Worm (Caenorhabditis elegans): Measurements from ENCODE around the gene B0457.4.

B0457.4 gene

ce11 chrII:8931405-8932149 is 19.7 kb upstream of the B0457.4 start:
- TF ChIP-seq W03F9.2 (tag; optimal IDR thresholded peaks at IDR 0.05) (no peak), dao-5 (tag; optimal IDR thresholded peaks at IDR 0.05) (no peak), him-1 (tag; optimal IDR thresholded peaks at IDR 0.05) (no peak)

DNA sequence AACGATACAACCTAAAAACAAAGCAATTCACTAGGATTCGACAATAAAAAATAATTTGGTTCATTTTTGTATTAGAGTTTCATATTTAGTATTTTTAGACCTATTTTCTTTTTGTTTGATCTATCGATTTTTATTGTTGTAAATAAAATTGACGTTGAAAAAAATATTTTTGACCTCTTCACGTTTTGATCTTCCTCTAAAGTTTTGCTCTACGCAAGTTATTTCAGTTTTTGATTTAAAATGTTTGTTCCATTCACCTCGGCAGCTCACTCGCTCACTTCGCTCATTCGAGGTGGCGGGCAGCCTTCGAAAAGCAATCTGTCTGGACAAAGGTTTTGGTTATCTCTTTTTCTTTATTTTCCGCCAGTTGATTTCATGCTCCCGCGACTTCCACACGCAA is 18.9 kb upstream of the B0457.4 start, which contains the start of gene enol-1:
TSS of gene enol-1 (plus strand) at position 235 of the 400 bp plus-strand sequence.
- TF ChIP-seq him-1 (tag; optimal IDR thresholded peaks at IDR 0.05) (no peak), dao-5 (tag; optimal IDR thresholded peaks at IDR 0.05) (no peak), W03F9.2 (tag; optimal IDR thresholded peaks at IDR 0.05) (no peak)

ce11 chrII:8929771-8930170 is 17.9 kb upstream of the B0457.4 start, which contains the start of gene mrpl-50:
Gene mrpl-50 (plus strand): TSS chrII:8929841.
- no peak for TF ChIP-seq dao-5 (tag; optimal IDR thresholded peaks at IDR 0.05)
- TF ChIP-seq him-1 (tag; optimal IDR thresholded peaks at IDR 0.05) = no peak
- TF ChIP-seq W03F9.2 (tag; optimal IDR thresholded peaks at IDR 0.05) = no peak

DNA sequence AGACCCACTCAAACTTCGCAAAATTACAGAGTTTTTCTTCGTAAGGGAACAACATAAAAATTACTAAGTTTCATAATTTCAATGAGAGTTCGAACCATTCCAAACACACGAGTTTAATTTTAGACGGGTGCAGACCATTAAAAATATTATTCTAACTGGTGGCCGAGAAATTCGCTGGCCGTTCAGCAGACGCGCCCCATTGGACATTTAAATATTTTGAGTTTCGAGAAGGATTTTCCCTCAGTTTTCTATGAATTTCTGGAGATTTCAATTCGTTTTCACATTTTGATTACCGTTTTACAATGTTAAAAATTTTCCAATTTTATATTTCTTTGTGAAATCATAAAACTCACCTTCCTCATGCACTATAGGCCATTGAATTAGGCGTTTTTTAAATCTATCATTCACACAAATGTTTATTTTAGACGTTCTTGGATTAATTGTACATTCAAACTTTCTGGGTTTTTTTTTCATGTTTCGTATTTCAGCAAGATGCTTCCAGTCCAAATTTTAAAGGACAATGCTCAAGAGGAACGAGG is 15.5 kb upstream of the B0457.4 start, which contains the start of gene cct-2:
TSS of gene cct-2 (plus strand) at position 489 of the 539 bp plus-strand sequence.
- peak; percentile 66 for TF ChIP-seq W03F9.2 (tag; optimal IDR thresholded peaks at IDR 0.05)
- TF ChIP-seq him-1 (tag; optimal IDR thresholded peaks at IDR 0.05) = no peak

- TF ChIP-seq dao-5 (tag; optimal IDR thresholded peaks at IDR 0.05) = no peak
- no peak for TF ChIP-seq W03F9.2 (tag; optimal IDR thresholded peaks at IDR 0.05)
- TF ChIP-seq him-1 (tag; optimal IDR thresholded peaks at IDR 0.05) = no peak
Measured at ce11 chrII:8926451-8926850, 14.6 kb upstream of the B0457.4 start, which contains the start of gene B0457.2. Gene B0457.2 (minus strand): TSS chrII:8926551.

- TF ChIP-seq dao-5 (tag; optimal IDR thresholded peaks at IDR 0.05) = no peak
- TF ChIP-seq W03F9.2 (tag; optimal IDR thresholded peaks at IDR 0.05) = no peak
- TF ChIP-seq him-1 (tag; optimal IDR thresholded peaks at IDR 0.05) = no peak
Measured at ce11 chrII:8923187-8923586, 11.4 kb upstream of the B0457.4 start.

DNA sequence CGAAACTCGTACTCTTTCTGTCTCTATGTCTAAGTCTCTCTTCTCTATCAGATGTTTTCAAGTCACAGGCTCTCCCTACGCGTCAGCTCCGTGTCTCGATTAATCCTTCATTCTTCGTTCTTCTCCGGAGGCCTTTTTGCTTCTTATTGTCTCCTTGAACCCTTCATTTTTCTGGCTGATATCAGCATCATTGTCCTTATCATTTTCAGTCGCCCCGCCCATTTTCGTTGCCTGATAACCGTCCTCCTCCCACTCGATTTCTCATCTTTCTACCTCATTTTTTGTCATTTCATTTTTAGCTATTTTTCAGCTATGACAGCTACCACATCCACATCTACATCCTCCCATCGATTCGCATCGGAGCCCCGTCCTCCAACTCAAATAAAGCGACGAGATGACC is 10.3 kb upstream of the B0457.4 start, which contains the start of gene B0457.6:
TSS of gene B0457.6 (plus strand) at position 284 of the 400 bp plus-strand sequence.
- no peak for TF ChIP-seq dao-5 (tag; optimal IDR thresholded peaks at IDR 0.05)
- TF ChIP-seq W03F9.2 (tag; optimal IDR thresholded peaks at IDR 0.05) = no peak
- TF ChIP-seq him-1 (tag; optimal IDR thresholded peaks at IDR 0.05) = no peak

DNA sequence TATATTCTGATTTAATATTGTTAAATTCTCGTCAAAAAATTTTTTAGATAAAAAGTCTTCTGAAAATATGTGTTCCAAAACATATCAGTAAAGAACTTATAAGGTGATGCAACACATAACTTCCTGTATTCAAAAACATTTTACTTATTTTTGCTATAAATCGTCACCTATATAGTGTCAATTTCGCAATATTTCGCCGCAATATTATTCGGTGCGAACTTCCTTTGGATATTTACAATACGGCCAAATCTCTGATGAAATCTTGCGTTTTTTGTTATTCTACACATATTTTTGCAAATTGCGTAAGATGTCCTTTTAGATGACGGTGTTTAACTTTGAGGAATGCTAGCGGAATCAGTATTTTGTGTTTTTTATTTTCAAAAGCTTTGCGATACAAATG is 9.6 kb upstream of the B0457.4 start:
- TF ChIP-seq W03F9.2 (tag; optimal IDR thresholded peaks at IDR 0.05) = no peak
- no peak for TF ChIP-seq him-1 (tag; optimal IDR thresholded peaks at IDR 0.05)
- no peak for TF ChIP-seq dao-5 (tag; optimal IDR thresholded peaks at IDR 0.05)

DNA sequence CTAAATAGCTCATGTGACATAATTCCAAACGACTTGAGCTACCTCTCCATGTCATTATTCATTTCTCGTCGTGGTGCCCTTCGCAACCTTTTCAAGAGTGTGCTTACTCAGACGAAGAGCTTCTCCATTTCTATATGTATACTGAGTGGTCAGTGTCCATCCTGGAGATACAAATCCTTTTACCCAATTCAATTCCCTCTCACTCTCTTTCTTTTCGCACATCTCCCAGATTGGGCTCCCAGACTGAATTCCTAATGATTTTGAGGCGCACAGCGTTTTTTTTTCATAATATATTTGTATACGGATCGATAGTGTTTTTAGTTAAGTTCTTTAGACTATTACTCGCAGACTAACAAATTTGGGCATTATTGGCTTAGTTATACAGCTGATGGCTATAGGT is 9.1 kb upstream of the B0457.4 start:
- TF ChIP-seq W03F9.2 (tag; optimal IDR thresholded peaks at IDR 0.05) = no peak
- no peak for TF ChIP-seq dao-5 (tag; optimal IDR thresholded peaks at IDR 0.05)
- TF ChIP-seq him-1 (tag; optimal IDR thresholded peaks at IDR 0.05) = no peak

- TF ChIP-seq dao-5 (tag; optimal IDR thresholded peaks at IDR 0.05) = no peak
- no peak for TF ChIP-seq W03F9.2 (tag; optimal IDR thresholded peaks at IDR 0.05)
- TF ChIP-seq him-1 (tag; optimal IDR thresholded peaks at IDR 0.05) = no peak
Measured at ce11 chrII:8920315-8920714, 8.5 kb upstream of the B0457.4 start.

ce11 chrII:8917339-8917738 is 5.5 kb upstream of the B0457.4 start:
- no peak for TF ChIP-seq W03F9.2 (tag; optimal IDR thresholded peaks at IDR 0.05)
- no peak for TF ChIP-seq him-1 (tag; optimal IDR thresholded peaks at IDR 0.05)
- TF ChIP-seq dao-5 (tag; optimal IDR thresholded peaks at IDR 0.05) = no peak

ce11 chrII:8916656-8917055 is 4.8 kb upstream of the B0457.4 start:
- TF ChIP-seq W03F9.2 (tag; optimal IDR thresholded peaks at IDR 0.05) (no peak), him-1 (tag; optimal IDR thresholded peaks at IDR 0.05) (no peak), dao-5 (tag; optimal IDR thresholded peaks at IDR 0.05) (no peak)

- TF ChIP-seq W03F9.2 (tag; optimal IDR thresholded peaks at IDR 0.05) (no peak), dao-5 (tag; optimal IDR thresholded peaks at IDR 0.05) (no peak), him-1 (tag; optimal IDR thresholded peaks at IDR 0.05) (no peak)
Measured at ce11 chrII:8914654-8915053, 2.8 kb upstream of the B0457.4 start.

- TF ChIP-seq W03F9.2 (tag; optimal IDR thresholded peaks at IDR 0.05) = no peak
- TF ChIP-seq dao-5 (tag; optimal IDR thresholded peaks at IDR 0.05) = no peak
- no peak for TF ChIP-seq him-1 (tag; optimal IDR thresholded peaks at IDR 0.05)
Measured at ce11 chrII:8912523-8913017, 741 bp upstream of the B0457.4 start.

All from whole organism, L4/young adult.